Worm (Caenorhabditis elegans): Measurements from ENCODE around the gene ttr-13.

Gene ttr-13

ce11 chrV:20636855-20637254 is at the start of gene ttr-13:
Gene ttr-13 (minus strand): TSS chrV:20636955.
- TF ChIP-seq mdl-1 (tag; optimal IDR thresholded peaks at IDR 0.05) (no peak), ZK546.5 (tag; optimal IDR thresholded peaks at IDR 0.05) (no peak), lin-15B (tag; optimal IDR thresholded peaks at IDR 0.05) (no peak), nhr-23 (tag; optimal IDR thresholded peaks at IDR 0.05) (no peak), eor-1 (tag; optimal IDR thresholded peaks at IDR 0.05) (no peak), mml-1 (tag; optimal IDR thresholded peaks at IDR 0.05) (no peak)

DNA sequence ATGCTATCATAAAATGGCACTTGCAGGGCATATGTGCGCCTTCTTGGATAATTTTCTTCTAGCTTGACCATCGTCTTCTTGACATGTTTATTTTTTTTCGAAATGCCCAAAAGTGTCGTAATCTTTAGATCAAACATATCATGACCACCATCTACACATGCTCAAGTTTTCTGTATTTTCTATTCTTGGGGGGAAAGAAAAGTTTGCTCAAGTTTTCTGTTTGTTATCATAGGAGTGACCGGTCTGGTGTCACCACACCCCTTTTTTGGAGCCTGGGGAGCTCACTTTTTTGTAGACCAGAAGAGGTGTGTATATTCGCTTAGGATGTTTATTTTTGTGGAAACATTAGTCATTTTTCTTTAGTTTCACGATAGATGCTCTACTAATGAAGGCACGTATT is 48.6 kb upstream of the ttr-13 start, which contains the start of gene klf-2:
Gene klf-2 (plus strand): TSS at position 301 of the 400 bp plus-strand sequence.
- TF ChIP-seq skn-1 (tag; optimal IDR thresholded peaks at IDR 0.05) = no peak
- TF ChIP-seq ztf-11 (tag; optimal IDR thresholded peaks at IDR 0.05) = no peak
- no peak for TF ChIP-seq nhr-23 (tag; optimal IDR thresholded peaks at IDR 0.05)
- no peak for TF ChIP-seq snpc-4 (tag; optimal IDR thresholded peaks at IDR 0.05)
- TF ChIP-seq elt-2 (tag; optimal IDR thresholded peaks at IDR 0.05) = no peak
- TF ChIP-seq tbx-2 (tag; optimal IDR thresholded peaks at IDR 0.05) = no peak
- no peak for TF ChIP-seq nhr-237 (tag; optimal IDR thresholded peaks at IDR 0.05)
- no peak for TF ChIP-seq elt-1 (tag; optimal IDR thresholded peaks at IDR 0.05)
- no peak for TF ChIP-seq elt-3 (tag; optimal IDR thresholded peaks at IDR 0.05)
- no peak for TF ChIP-seq eor-1 (tag; optimal IDR thresholded peaks at IDR 0.05)
- TF ChIP-seq ceh-82 (tag; optimal IDR thresholded peaks at IDR 0.05) = no peak
- no peak for TF ChIP-seq fkh-10 (GFP tag; optimal IDR thresholded peaks at IDR 0.05)
- TF ChIP-seq nfya-1 (tag; optimal IDR thresholded peaks at IDR 0.05; ENCODE audit: insufficient read depth) = no peak
- no peak for TF ChIP-seq ceh-16 (tag; optimal IDR thresholded peaks at IDR 0.05)
- no peak for TF ChIP-seq pha-4 (tag; optimal IDR thresholded peaks at IDR 0.05)
- TF ChIP-seq fos-1 (tag; optimal IDR thresholded peaks at IDR 0.05) = no peak

DNA sequence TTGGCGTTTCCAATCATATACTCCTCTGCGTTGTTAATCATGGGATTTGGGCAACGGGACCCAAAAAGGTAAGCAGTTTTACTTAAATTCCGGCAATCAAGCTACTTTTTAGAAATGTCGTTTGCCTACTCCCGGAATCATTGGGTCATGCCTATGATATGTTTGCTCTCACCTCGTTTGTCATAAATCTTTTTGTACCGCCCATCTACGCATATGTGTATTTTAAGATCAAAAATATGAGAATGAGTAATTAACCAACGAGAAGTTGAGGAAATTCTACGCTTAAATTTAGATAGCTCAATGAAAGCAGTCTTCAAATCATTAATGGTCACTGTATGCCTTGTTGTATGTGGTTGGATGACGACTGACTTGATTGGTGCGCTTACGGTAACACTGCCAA is 45.6 kb upstream of the ttr-13 start:
- TF ChIP-seq aly-2 (tag; optimal IDR thresholded peaks at IDR 0.05) = no peak

DNA sequence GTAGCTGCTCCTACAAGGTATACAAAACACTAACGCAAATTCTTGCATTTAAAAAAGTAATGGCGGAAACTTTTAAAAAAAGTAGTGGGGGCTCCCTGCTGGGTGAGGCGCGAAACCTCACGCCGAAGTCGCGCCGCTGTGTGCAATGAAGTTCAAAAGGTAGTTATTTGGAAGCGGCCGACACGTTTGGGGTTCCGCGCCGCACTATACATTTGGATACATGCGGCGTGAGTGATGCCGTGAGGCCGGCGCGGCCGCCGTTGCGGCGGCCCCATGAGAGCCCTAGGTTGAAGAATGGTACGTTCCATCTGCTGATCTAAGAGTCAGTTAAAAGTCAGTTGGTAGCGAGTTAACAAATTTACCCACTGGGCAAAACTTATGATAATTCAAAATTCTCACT is 45.1 kb upstream of the ttr-13 start:
- TF ChIP-seq nhr-12 (tag; optimal IDR thresholded peaks at IDR 0.05) (no peak), pqm-1 (tag; optimal IDR thresholded peaks at IDR 0.05) (no peak), nhr-237 (tag; optimal IDR thresholded peaks at IDR 0.05) (no peak), snpc-4 (tag; optimal IDR thresholded peaks at IDR 0.05) (peak; percentile 2)

DNA sequence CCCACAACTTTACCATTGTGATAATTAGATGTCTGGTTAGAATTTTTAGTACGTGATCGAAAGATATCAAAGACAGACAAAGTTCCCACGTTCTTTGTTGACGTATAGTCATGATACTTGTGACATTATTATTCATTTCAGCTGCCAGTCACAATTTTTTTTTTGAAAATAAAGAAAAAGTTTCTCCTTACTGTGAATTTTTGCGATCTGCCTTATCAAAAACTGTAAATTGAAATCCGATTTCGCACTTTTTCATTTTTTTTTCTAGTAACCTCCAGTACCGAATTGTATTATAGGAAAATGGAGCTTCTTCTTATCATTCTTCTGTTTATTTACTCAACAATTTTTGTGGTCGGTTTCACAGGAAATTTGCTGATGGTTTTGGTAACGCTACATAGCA is 44.4 kb upstream of the ttr-13 start, which contains the start of gene srsx-35:
Gene srsx-35 (plus strand): TSS at position 301 of the 400 bp plus-strand sequence.
- TF ChIP-seq nhr-11 (tag; optimal IDR thresholded peaks at IDR 0.05) (no peak), nhr-23 (tag; optimal IDR thresholded peaks at IDR 0.05) (no peak), ztf-11 (tag; optimal IDR thresholded peaks at IDR 0.05) (no peak), mdl-1 (tag; optimal IDR thresholded peaks at IDR 0.05) (no peak), nhr-77 (tag; optimal IDR thresholded peaks at IDR 0.05) (no peak), elt-1 (tag; optimal IDR thresholded peaks at IDR 0.05) (no peak), pha-4 (tag; optimal IDR thresholded peaks at IDR 0.05) (no peak), daf-12 (tag; optimal IDR thresholded peaks at IDR 0.05) (no peak), nhr-67 (tag; optimal IDR thresholded peaks at IDR 0.05) (no peak), ceh-82 (tag; optimal IDR thresholded peaks at IDR 0.05) (no peak), nhr-28 (tag; optimal IDR thresholded peaks at IDR 0.05) (no peak), nhr-12 (tag; optimal IDR thresholded peaks at IDR 0.05) (no peak), ZK546.5 (tag; optimal IDR thresholded peaks at IDR 0.05) (no peak)

- TF ChIP-seq unc-62 (GFP tag; optimal IDR thresholded peaks at IDR 0.05) = no peak
- TF ChIP-seq ZK546.5 (tag; optimal IDR thresholded peaks at IDR 0.05) = no peak
Observed at ce11 chrV:20680189-20680588, 43.4 kb upstream of the ttr-13 start.

ce11 chrV:20670625-20671024 is 33.9 kb upstream of the ttr-13 start:
- TF ChIP-seq lin-39 (tag; optimal IDR thresholded peaks at IDR 0.05) = no peak
- TF ChIP-seq tbx-2 (tag; optimal IDR thresholded peaks at IDR 0.05) = no peak
- TF ChIP-seq nfya-1 (tag; optimal IDR thresholded peaks at IDR 0.05; ENCODE audit: insufficient read depth) = no peak
- no peak for TF ChIP-seq pqm-1 (tag; optimal IDR thresholded peaks at IDR 0.05)
- no peak for TF ChIP-seq mml-1 (tag; optimal IDR thresholded peaks at IDR 0.05)
- no peak for TF ChIP-seq fkh-10 (GFP tag; optimal IDR thresholded peaks at IDR 0.05)
- TF ChIP-seq ceh-9 (tag; optimal IDR thresholded peaks at IDR 0.05) = no peak
- no peak for TF ChIP-seq snpc-4 (tag; optimal IDR thresholded peaks at IDR 0.05)
- TF ChIP-seq pha-4 (tag; optimal IDR thresholded peaks at IDR 0.05) = no peak
- TF ChIP-seq nhr-77 (tag; optimal IDR thresholded peaks at IDR 0.05) = no peak
- TF ChIP-seq ceh-82 (tag; optimal IDR thresholded peaks at IDR 0.05) = no peak
- TF ChIP-seq lsy-12 (tag; optimal IDR thresholded peaks at IDR 0.05) = no peak
- TF ChIP-seq ceh-16 (tag; optimal IDR thresholded peaks at IDR 0.05) = no peak
- no peak for TF ChIP-seq eor-1 (tag; optimal IDR thresholded peaks at IDR 0.05)
- TF ChIP-seq jun-1 (tag; optimal IDR thresholded peaks at IDR 0.05) = no peak
- TF ChIP-seq nhr-12 (tag; optimal IDR thresholded peaks at IDR 0.05) = no peak
- no peak for TF ChIP-seq unc-39 (tag; optimal IDR thresholded peaks at IDR 0.05)
- no peak for TF ChIP-seq nhr-25 (tag; optimal IDR thresholded peaks at IDR 0.05)

Data from whole organism, L3 larva.